Worm (Caenorhabditis elegans): Measurements from ENCODE around the gene vps-33.1.

- TF ChIP-seq snpc-4 (tag; optimal IDR thresholded peaks at IDR 0.05) = no peak
- no peak for TF ChIP-seq aly-2 (tag; optimal IDR thresholded peaks at IDR 0.05)
- TF ChIP-seq lsy-2 (tag; optimal IDR thresholded peaks at IDR 0.05) = peak in 1 of 2 experiments; percentile 60
- no peak for TF ChIP-seq unc-62 (GFP tag; optimal IDR thresholded peaks at IDR 0.05)
- no peak for TF ChIP-seq nhr-10 (tag; optimal IDR thresholded peaks at IDR 0.05)
Measured at ce11 chrIII:8664897-8665388, 35.8 kb upstream of the vps-33.1 start, which contains the start of gene F22B7.1.

Measured in whole organism, L2 larva.